Fruit fly (Drosophila melanogaster): ENCODE measurements around the gene Npc2a.

Gene Npc2a

dm6 chr2L:2008114-2008513 is 20.0 kb downstream of the Npc2a start, which contains the start of gene Nplp4:
Gene Nplp4, plus strand, starts transcription at chr2L:2008414.
- TF ChIP-seq CG4318 (GFP tag; optimal IDR thresholded peaks at IDR 0.05), result no peak
- TF ChIP-seq CG10669 (GFP tag; optimal IDR thresholded peaks at IDR 0.05), result no peak
- no peak for TF ChIP-seq Sox14 (GFP tag; optimal IDR thresholded peaks at IDR 0.05)
- TF ChIP-seq CG6854 (GFP tag; optimal IDR thresholded peaks at IDR 0.05), result no peak
- no peak for TF ChIP-seq esn (GFP tag; optimal IDR thresholded peaks at IDR 0.05)
- TF ChIP-seq CG6276 (GFP tag; optimal IDR thresholded peaks at IDR 0.05), result no peak
- no peak for TF ChIP-seq ss (GFP tag; optimal IDR thresholded peaks at IDR 0.05)
- TF ChIP-seq Gug (GFP tag; IDR thresholded peaks at IDR 0.05), result no peak
- no peak for TF ChIP-seq vri (GFP tag; optimal IDR thresholded peaks at IDR 0.05)
- no peak for TF ChIP-seq CG6792 (GFP tag; optimal IDR thresholded peaks at IDR 0.05)
- TF ChIP-seq eg (GFP tag; IDR thresholded peaks at IDR 0.05), result no peak
- TF ChIP-seq dac (GFP tag; optimal IDR thresholded peaks at IDR 0.05), result no peak
- no peak for TF ChIP-seq Sox15 (GFP tag; optimal IDR thresholded peaks at IDR 0.05)
- no peak for TF ChIP-seq Ets21C (GFP tag; optimal IDR thresholded peaks at IDR 0.05)
- no peak for TF ChIP-seq CG10631 (GFP tag; optimal IDR thresholded peaks at IDR 0.05)
- no peak for TF ChIP-seq dsx (GFP tag; optimal IDR thresholded peaks at IDR 0.05; ENCODE audit: poor library complexity, severe bottlenecking)

- peak; percentile 6 for TF ChIP-seq CG6808 (GFP tag; optimal IDR thresholded peaks at IDR 0.05)
- no peak for TF ChIP-seq CG6792 (GFP tag; optimal IDR thresholded peaks at IDR 0.05)
- TF ChIP-seq Eip93F (GFP tag; optimal IDR thresholded peaks at IDR 0.05), result peak; percentile 6
- no peak for TF ChIP-seq Blimp-1 (GFP tag; optimal IDR thresholded peaks at IDR 0.05)
- no peak for TF ChIP-seq CG8119 (GFP tag; IDR thresholded peaks at IDR 0.05)
- TF ChIP-seq topi (GFP tag; optimal IDR thresholded peaks at IDR 0.05), result no peak
- TF ChIP-seq acj6 (GFP tag; optimal IDR thresholded peaks at IDR 0.05), result no peak
- peak; percentile 58 for TF ChIP-seq dsx (GFP tag; optimal IDR thresholded peaks at IDR 0.05; ENCODE audit: poor library complexity, severe bottlenecking)
- no peak for TF ChIP-seq pdm3 (GFP tag; optimal IDR thresholded peaks at IDR 0.05)
- peak; percentile 5 for TF ChIP-seq Sox14 (GFP tag; optimal IDR thresholded peaks at IDR 0.05)
- TF ChIP-seq CG1621 (tag; optimal IDR thresholded peaks at IDR 0.05), result peak; percentile 100
- peak; percentile 64 for TF ChIP-seq svp (GFP tag)
- TF ChIP-seq Sox102F (GFP tag; optimal IDR thresholded peaks at IDR 0.05), result no peak
- no peak for TF ChIP-seq CG31627 (GFP tag; optimal IDR thresholded peaks at IDR 0.05)
- TF ChIP-seq CG34406 (GFP tag; optimal IDR thresholded peaks at IDR 0.05), result no peak
- TF ChIP-seq CG10669 (GFP tag; optimal IDR thresholded peaks at IDR 0.05), result no peak
- TF ChIP-seq CG6276 (GFP tag; optimal IDR thresholded peaks at IDR 0.05), result no peak
- no peak for TF ChIP-seq CG9139 (GFP tag; optimal IDR thresholded peaks at IDR 0.05)
- peak; percentile 97 for TF ChIP-seq achi (GFP tag; optimal IDR thresholded peaks at IDR 0.05)
- no peak for TF ChIP-seq spab (GFP tag; optimal IDR thresholded peaks at IDR 0.05)
- peak; percentile 9; the same call in 1 of the 2 replicates for TF ChIP-seq CG15336 (GFP tag; IDR thresholded peaks at IDR 0.05)
- no peak for TF ChIP-seq CG11294 (GFP tag; IDR thresholded peaks at IDR 0.05)
- no peak for TF ChIP-seq Hr39 (GFP tag; optimal IDR thresholded peaks at IDR 0.05)
- TF ChIP-seq net (GFP tag; optimal IDR thresholded peaks at IDR 0.05), result no peak
These were observed 21.2 kb downstream of the Npc2a start, which contains the start of gene CG4238 for dm6 chr2L:2008980-2009954. Gene CG4238, plus strand, starts transcription at chr2L:2009859.

dm6 chr2L:2010335-2011061 is 22.4 kb downstream of the Npc2a start:
- TF ChIP-seq Lpt (GFP tag; optimal IDR thresholded peaks at IDR 0.05), result no peak
- no peak for TF ChIP-seq CG8119 (GFP tag; IDR thresholded peaks at IDR 0.05)
- TF ChIP-seq OdsH (GFP tag; optimal IDR thresholded peaks at IDR 0.05), result no peak
- peak; percentile 1 for TF ChIP-seq vri (GFP tag; optimal IDR thresholded peaks at IDR 0.05)
- TF ChIP-seq CG6792 (GFP tag; optimal IDR thresholded peaks at IDR 0.05), result no peak
- TF ChIP-seq dsx (GFP tag; optimal IDR thresholded peaks at IDR 0.05; ENCODE audit: poor library complexity, severe bottlenecking), result peak; percentile 54
- no peak for TF ChIP-seq CG34406 (GFP tag; optimal IDR thresholded peaks at IDR 0.05)
- no peak for TF ChIP-seq pdm3 (GFP tag; optimal IDR thresholded peaks at IDR 0.05)
- no peak for TF ChIP-seq Gug (GFP tag; IDR thresholded peaks at IDR 0.05)
- no peak for TF ChIP-seq acj6 (GFP tag; optimal IDR thresholded peaks at IDR 0.05)
- no peak for TF ChIP-seq salr (GFP tag; optimal IDR thresholded peaks at IDR 0.05)
- TF ChIP-seq CG8632 (GFP tag; optimal IDR thresholded peaks at IDR 0.05), result no peak
- TF ChIP-seq CG9139 (GFP tag; optimal IDR thresholded peaks at IDR 0.05), result no peak
- no peak for TF ChIP-seq ss (GFP tag; optimal IDR thresholded peaks at IDR 0.05)
- no peak for TF ChIP-seq Blimp-1 (GFP tag; optimal IDR thresholded peaks at IDR 0.05)
- TF ChIP-seq Ets96B (tag; optimal IDR thresholded peaks at IDR 0.05), result no peak
- no peak for TF ChIP-seq dac (GFP tag; optimal IDR thresholded peaks at IDR 0.05)
- no peak for TF ChIP-seq CG3032 (tag; optimal IDR thresholded peaks at IDR 0.05)
- no peak for TF ChIP-seq fd85E (GFP tag; optimal IDR thresholded peaks at IDR 0.05)
- TF ChIP-seq CG1621 (tag; optimal IDR thresholded peaks at IDR 0.05), result no peak
- no peak for TF ChIP-seq Hr4 (GFP tag; optimal IDR thresholded peaks at IDR 0.05)
- no peak for TF ChIP-seq spab (GFP tag; optimal IDR thresholded peaks at IDR 0.05)

Measured in whole organism, prepupa.